Fruit fly (Drosophila melanogaster): ENCODE results near the gene CG8945.

CG8945 gene

dm6 chrX:17091062-17091904, 3.8 kb upstream of the CG8945 start, which contains the start of the genes CG16700 and CG4991 (continued):
- TF ChIP-seq hbn (GFP tag; IDR thresholded peaks at IDR 0.05; ENCODE audit: partially characterized antibody) (no peak), CG6683 (GFP tag; optimal IDR thresholded peaks at IDR 0.05) (peak; percentile 66), CG11085 (GFP tag; IDR thresholded peaks at IDR 0.05) (peak; percentile 62; the same call in 1 of the 2 replicates), Hr39 (optimal IDR thresholded peaks at IDR 0.05) (no peak), CG12071 (GFP tag; optimal IDR thresholded peaks at IDR 0.05) (no peak), pros (GFP tag; optimal IDR thresholded peaks at IDR 0.05) (no peak), az2 (GFP tag; optimal IDR thresholded peaks at IDR 0.05) (peak; percentile 76), oc (tag; optimal IDR thresholded peaks at IDR 0.05) (peak; percentile 38), CG3065 (GFP tag; optimal IDR thresholded peaks at IDR 0.05) (no peak), luna (GFP tag; optimal IDR thresholded peaks at IDR 0.05) (no peak), psq (GFP tag; optimal IDR thresholded peaks at IDR 0.05) (peak; percentile 53), row (GFP tag; IDR thresholded peaks at IDR 0.05) (peak; percentile 83), crc (GFP tag; optimal IDR thresholded peaks at IDR 0.05) (no peak), Vsx1 (GFP tag; optimal IDR thresholded peaks at IDR 0.05) (peak; percentile 29), trem (tag; optimal IDR thresholded peaks at IDR 0.05) (peak; percentile 39), CG4820 (GFP tag; optimal IDR thresholded peaks at IDR 0.05) (peak; percentile 68), CG13424 (tag; optimal IDR thresholded peaks at IDR 0.05) (peak; percentile 90), HLH54F (GFP tag; optimal IDR thresholded peaks at IDR 0.05) (no peak), CG15601 (tag; optimal IDR thresholded peaks at IDR 0.05) (peak; percentile 73), Mrtf (GFP tag; IDR thresholded peaks at IDR 0.05) (peak; percentile 58; the same call in 1 of the 3 replicates), CG13296 (GFP tag; optimal IDR thresholded peaks at IDR 0.05) (peak; percentile 82), zen2 (GFP tag; IDR thresholded peaks at IDR 0.05; ENCODE audit: partially characterized antibody) (no peak), twi (tag; optimal IDR thresholded peaks at IDR 0.05) (peak; percentile 69), HLHmδ (GFP tag; optimal IDR thresholded peaks at IDR 0.05) (no peak), CG3995 (GFP tag; optimal IDR thresholded peaks at IDR 0.05) (peak; percentile 37), CG34376 (GFP tag; optimal IDR thresholded peaks at IDR 0.05) (no peak), C15 (GFP tag; IDR thresholded peaks at IDR 0.05) (no peak), toy (GFP tag; IDR thresholded peaks at IDR 0.05) (0 out of 2 replicates have a peak, but pooled peaks have one; percentile 27), H2.0 (GFP tag; IDR thresholded peaks at IDR 0.05) (peak; percentile 51; the same call in 1 of the 2 replicates), CG7928 (GFP tag; optimal IDR thresholded peaks at IDR 0.05) (no peak), chif (GFP tag; optimal IDR thresholded peaks at IDR 0.05) (peak in 1 of 2 experiments; percentile 20), Hr78 (GFP tag; optimal IDR thresholded peaks at IDR 0.05) (peak in 1 of 2 experiments; percentile 71), CG11504 (tag; optimal IDR thresholded peaks at IDR 0.05) (peak; percentile 90), ara (GFP tag; IDR thresholded peaks at IDR 0.05) (peak; percentile 76), da (GFP tag; optimal IDR thresholded peaks at IDR 0.05) (no peak), CG5953 (GFP tag; IDR thresholded peaks at IDR 0.05) (no peak), CG11456 (GFP tag; IDR thresholded peaks at IDR 0.05) (peak; percentile 72; the same call in 2 of the 3 replicates), pb (GFP tag; optimal IDR thresholded peaks at IDR 0.05) (no peak), trh (GFP tag; optimal IDR thresholded peaks at IDR 0.05) (peak; percentile 12), Asciz (GFP tag; optimal IDR thresholded peaks at IDR 0.05) (peak; percentile 70), ci (GFP tag; IDR thresholded peaks at IDR 0.05) (peak; percentile 11; the same call in 1 of the 3 replicates), nerfin-2 (GFP tag; IDR thresholded peaks at IDR 0.05; ENCODE audit: partially characterized antibody) (no peak), ttk (GFP tag; IDR thresholded peaks at IDR 0.05) (peak; percentile 62), CG31441 (GFP tag; IDR thresholded peaks at IDR 0.05) (peak; percentile 91), CG34422 (GFP tag; IDR thresholded peaks at IDR 0.05) (peak; percentile 65; the same call in 1 of the 3 replicates), Oaz (GFP tag; IDR thresholded peaks at IDR 0.05) (peak; percentile 43; the same call in 1 of the 2 replicates), CG6854 (GFP tag; optimal IDR thresholded peaks at IDR 0.05) (peak; percentile 72), CG17568 (GFP tag; optimal IDR thresholded peaks at IDR 0.05) (no peak), CG10209 (GFP tag; optimal IDR thresholded peaks at IDR 0.05) (peak; percentile 80)
